Fruit fly (Drosophila melanogaster): ENCODE data around the gene Spn38F.

dm6 chr2L:20881353-20882079 is 43.7 kb upstream of the Spn38F start:
- no peak for TF ChIP-seq CG8478 (optimal IDR thresholded peaks at IDR 0.05)
- no peak for TF ChIP-seq Dll (optimal IDR thresholded peaks at IDR 0.05)
- no peak for TF ChIP-seq usp (GFP tag; optimal IDR thresholded peaks at IDR 0.05)
- no peak for TF ChIP-seq EcR (GFP tag; optimal IDR thresholded peaks at IDR 0.05)
